Worm (Caenorhabditis elegans) whole organism, L3 larva: ENCODE measurements around the gene K04C2.2.

Experiments
- ceh-16 ChIP-seq: sonication (generic microtip); optimal IDR thresholded peaks from 2 replicates; lab custom pipeline; 2017; ENCODE audit warnings: missing biosample characterization, missing genetic modification characterization
- fkh-10 ChIP-seq: sonication (generic microtip); optimal IDR thresholded peaks from 2 replicates; lab custom pipeline; 2017; ENCODE audit warnings: missing biosample characterization, missing genetic modification reagents, missing genetic modification characterization

- no peak for TF ChIP-seq fkh-10 (GFP tag; lab: Kevin White, UChicago)
- no peak for TF ChIP-seq ceh-16
These were observed 8.1 kb downstream of the K04C2.2 start, which contains the start of gene T07E3.4 for ce11 chrIII:6897587-6898064.
